Worm (Caenorhabditis elegans) whole organism, L4/young adult: Measurements from ENCODE around the gene ztf-30.

Experiments
- dao-5 ChIP-seq: sonication (generic microtip); optimal IDR thresholded peaks from 2 replicates; lab custom pipeline; 2016; ENCODE audit warnings: missing genotype, missing genetic modification characterization, moderate library complexity, missing compliant biosample characterization
- him-1 ChIP-seq: sonication (generic microtip); optimal IDR thresholded peaks from 2 replicates; lab custom pipeline; 2016; ENCODE audit warnings: missing genotype, missing genetic modification reagents, missing genetic modification characterization, missing compliant biosample characterization

- TF ChIP-seq him-1 (tag; lab: Kevin White, UChicago) (no peak), dao-5 (tag; lab: Kevin White, UChicago) (no peak)
Observed at ce11 chrIII:8588592-8589153, 9.0 kb downstream of the ztf-30 start, which contains the start of gene glr-1.
